Worm (Caenorhabditis elegans): ENCODE measurements around the gene acs-5.

ce11 chrIII:13556039-13556438 lies 12.7 kb upstream of the acs-5 start:
- TF ChIP-seq egl-27 (tag; optimal IDR thresholded peaks at IDR 0.05) (no peak), set-16 (GFP tag; IDR thresholded peaks at IDR 0.05) (no peak), lin-13 (GFP tag; optimal IDR thresholded peaks at IDR 0.05) (no peak), zfp-3 (GFP tag; conservative IDR thresholded peaks at IDR 0.05) (no peak), snpc-4 (tag; optimal IDR thresholded peaks at IDR 0.05) (no peak), ces-1 (GFP tag; optimal IDR thresholded peaks at IDR 0.05) (no peak), dve-1 (tag; optimal IDR thresholded peaks at IDR 0.05; ENCODE audit: insufficient read depth) (no peak), nhr-6 (tag; optimal IDR thresholded peaks at IDR 0.05) (no peak), ztf-11 (tag; optimal IDR thresholded peaks at IDR 0.05) (no peak), nhr-76 (tag; optimal IDR thresholded peaks at IDR 0.05) (no peak), hlh-30 (tag; optimal IDR thresholded peaks at IDR 0.05; ENCODE audit: insufficient read depth) (peak; percentile 39), madf-9 (GFP tag; conservative IDR thresholded peaks at IDR 0.05) (no peak), nhr-111 (GFP tag; optimal IDR thresholded peaks at IDR 0.05) (no peak), hif-1 (tag; optimal IDR thresholded peaks at IDR 0.05) (no peak)

All from whole organism, L4 larva.